Worm (Caenorhabditis elegans): Measurements from ENCODE around the gene F35H8.1.

- no peak for TF ChIP-seq ama-1 (optimal IDR thresholded peaks at IDR 0.05)
- TF ChIP-seq scrt-1 (GFP tag; IDR thresholded peaks at IDR 0.05) = no peak
- TF ChIP-seq tbx-37 (GFP tag; conservative IDR thresholded peaks at IDR 0.05) = no peak
These were observed 6.8 kb upstream of the F35H8.1 start, which contains the start of gene F35H8.4 for ce11 chrII:9559929-9560328.

Data from whole organism, early embryonic.